Fruit fly (Drosophila melanogaster): ENCODE data around the gene CheB38a.

Gene CheB38a

DNA sequence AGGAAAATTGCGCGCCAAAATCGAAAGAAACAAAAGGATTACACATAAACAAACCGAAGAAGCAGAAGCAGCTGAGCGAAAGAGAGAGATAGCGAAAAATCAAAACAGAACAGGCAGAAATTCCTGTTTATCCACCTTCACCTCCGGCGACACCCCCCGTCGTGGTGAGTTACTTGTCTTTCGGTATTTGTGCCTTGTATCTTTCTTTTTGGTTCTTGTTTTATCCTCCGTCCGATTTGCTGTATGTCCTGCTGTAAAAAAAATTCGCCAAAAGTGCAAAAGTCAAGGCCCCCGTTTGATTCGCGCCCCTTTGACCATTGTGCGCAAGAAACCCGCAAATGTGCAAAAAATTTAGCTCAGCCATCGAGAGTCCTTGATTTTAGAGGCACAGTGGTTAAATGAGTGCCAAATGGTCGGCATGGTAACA, 20.0 kb downstream of the CheB38a start (continued):
- TF ChIP-seq cad (GFP tag; optimal IDR thresholded peaks at IDR 0.05) = no peak
- TF ChIP-seq ftz-f1 (GFP tag; optimal IDR thresholded peaks at IDR 0.05) = no peak
- TF ChIP-seq Myb (GFP tag; optimal IDR thresholded peaks at IDR 0.05) = no peak
- TF ChIP-seq CG15601 (tag; optimal IDR thresholded peaks at IDR 0.05) = no peak
- TF ChIP-seq E2f1 (GFP tag; IDR thresholded peaks at IDR 0.05) = no peak
- TF ChIP-seq CG11695 (GFP tag; IDR thresholded peaks at IDR 0.05) = no peak
- TF ChIP-seq HmgD (GFP tag; optimal IDR thresholded peaks at IDR 0.05) = no peak
- no peak for TF ChIP-seq CkIIα-i1 (GFP tag; IDR thresholded peaks at IDR 0.05)
- peak; percentile 2 for TF ChIP-seq CG34376 (GFP tag; optimal IDR thresholded peaks at IDR 0.05)
- no peak for TF ChIP-seq Scr (GFP tag; IDR thresholded peaks at IDR 0.05; ENCODE audit: partially characterized antibody)
- TF ChIP-seq sc (optimal IDR thresholded peaks at IDR 0.05) = no peak
- TF ChIP-seq sc (GFP tag; optimal IDR thresholded peaks at IDR 0.05) = no peak
- TF ChIP-seq bsh (GFP tag; optimal IDR thresholded peaks at IDR 0.05) = no peak
- no peak for TF ChIP-seq CG10431 (GFP tag; optimal IDR thresholded peaks at IDR 0.05)
- TF ChIP-seq CG18599 (GFP tag; optimal IDR thresholded peaks at IDR 0.05) = peak; percentile 30
- no peak for TF ChIP-seq so (GFP tag; IDR thresholded peaks at IDR 0.05)
- no peak for TF ChIP-seq al (GFP tag; IDR thresholded peaks at IDR 0.05)
- TF ChIP-seq CG13894 (tag; optimal IDR thresholded peaks at IDR 0.05) = peak; percentile 92
- no peak for TF ChIP-seq dm (GFP tag; optimal IDR thresholded peaks at IDR 0.05)
- TF ChIP-seq unpg (GFP tag; optimal IDR thresholded peaks at IDR 0.05) = no peak
- no peak; the same call in 1 of the 2 replicates for TF ChIP-seq crol (GFP tag; IDR thresholded peaks at IDR 0.05)
- peak; percentile 53 for TF ChIP-seq Med (GFP tag)
- TF ChIP-seq pros (GFP tag; optimal IDR thresholded peaks at IDR 0.05) = peak; percentile 32
- no peak for TF ChIP-seq ems (GFP tag; optimal IDR thresholded peaks at IDR 0.05)
- no peak for TF ChIP-seq emc (GFP tag; optimal IDR thresholded peaks at IDR 0.05)
- peak; percentile 62 for TF ChIP-seq nom (GFP tag; optimal IDR thresholded peaks at IDR 0.05)
- no peak for TF ChIP-seq caup (GFP tag; optimal IDR thresholded peaks at IDR 0.05; ENCODE audit: severe bottlenecking)

DNA sequence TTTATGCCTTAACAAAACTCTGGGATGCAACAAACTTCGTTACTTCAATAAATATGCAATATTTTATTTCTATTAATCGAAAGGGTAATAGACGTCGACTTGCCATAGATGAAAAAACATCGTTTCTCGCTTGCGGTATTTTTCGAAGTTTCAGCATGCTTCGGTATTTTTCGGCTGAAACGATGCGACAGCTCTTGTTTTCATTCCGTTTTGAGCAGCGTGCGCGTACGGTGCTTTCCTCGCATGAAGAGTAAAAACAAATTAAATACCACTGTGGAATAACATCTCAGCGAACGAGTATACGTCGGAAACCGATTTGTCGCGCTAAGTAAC, 20.9 kb downstream of the CheB38a start, which contains the start of gene CG9328:
CG9328 (plus strand) TSS at position 201 of the 333 bp plus-strand sequence.
- TF ChIP-seq CG6791 (GFP tag; IDR thresholded peaks at IDR 0.05; ENCODE audit: partially characterized antibody) = peak; percentile 63; the same call in 2 of the 3 replicates
- TF ChIP-seq B-H1 (GFP tag; IDR thresholded peaks at IDR 0.05) = no peak; the same call in 2 of the 3 replicates
- TF ChIP-seq CG2129 (GFP tag; IDR thresholded peaks at IDR 0.05; ENCODE audit: partially characterized antibody) = no peak
- TF ChIP-seq corto (GFP tag; optimal IDR thresholded peaks at IDR 0.05) = no peak
- TF ChIP-seq ase (GFP tag; IDR thresholded peaks at IDR 0.05) = no peak
- no peak for TF ChIP-seq CG6683 (GFP tag; optimal IDR thresholded peaks at IDR 0.05)
- TF ChIP-seq CG18262 (tag; optimal IDR thresholded peaks at IDR 0.05) = peak; percentile 58
- no peak for TF ChIP-seq CG17568 (GFP tag; optimal IDR thresholded peaks at IDR 0.05)
- no peak for TF ChIP-seq salm (tag; optimal IDR thresholded peaks at IDR 0.05)
- TF ChIP-seq CG9437 (GFP tag; optimal IDR thresholded peaks at IDR 0.05) = peak; percentile 11
- TF ChIP-seq CG4424 (GFP tag; optimal IDR thresholded peaks at IDR 0.05) = peak; percentile 2
- no peak for TF ChIP-seq Dip3 (GFP tag; optimal IDR thresholded peaks at IDR 0.05)
- peak; percentile 53 for TF ChIP-seq CG14710 (tag; optimal IDR thresholded peaks at IDR 0.05)
- no peak for TF ChIP-seq da (GFP tag; optimal IDR thresholded peaks at IDR 0.05)
- no peak for TF ChIP-seq CG1832 (GFP tag; optimal IDR thresholded peaks at IDR 0.05)
- TF ChIP-seq CG4328 (GFP tag; optimal IDR thresholded peaks at IDR 0.05) = no peak
- TF ChIP-seq pros (GFP tag; optimal IDR thresholded peaks at IDR 0.05) = no peak
- TF ChIP-seq nom (GFP tag; optimal IDR thresholded peaks at IDR 0.05) = peak; percentile 35
- TF ChIP-seq oc (tag; optimal IDR thresholded peaks at IDR 0.05) = peak; percentile 72
- TF ChIP-seq chn (GFP tag; optimal IDR thresholded peaks at IDR 0.05) = no peak
- no peak for TF ChIP-seq ERR (GFP tag; optimal IDR thresholded peaks at IDR 0.05)
- peak; percentile 46 for TF ChIP-seq CrebB (tag; optimal IDR thresholded peaks at IDR 0.05)
- peak; percentile 64 for TF ChIP-seq Opbp (GFP tag; IDR thresholded peaks at IDR 0.05; ENCODE audit: partially characterized antibody)
- peak; percentile 72 for TF ChIP-seq CG18599 (GFP tag; optimal IDR thresholded peaks at IDR 0.05)
- peak; percentile 64 for TF ChIP-seq ato (GFP tag; IDR thresholded peaks at IDR 0.05; ENCODE audit: partially characterized antibody)
- TF ChIP-seq CG17802 (tag; optimal IDR thresholded peaks at IDR 0.05) = no peak
- TF ChIP-seq Dref (GFP tag; IDR thresholded peaks at IDR 0.05) = no peak

All from whole organism, embryonic.